Fruit fly (Drosophila melanogaster) whole organism, embryonic: ENCODE measurements around the gene Ldh.

Experiments
- Antp ChIP-seq: fragments of 200-800 bp; sonication (Bioruptor generic); optimal IDR thresholded peaks from 3 replicates; lab custom pipeline; 2016; ENCODE audit warnings: missing biosample characterization, missing genetic modification characterization
- BtbVII ChIP-seq: fragments of 200-800 bp; sonication (Bioruptor generic); optimal IDR thresholded peaks from 3 replicates; lab custom pipeline; 2017; ENCODE audit warnings: missing biosample characterization, mild to moderate bottlenecking, missing genetic modification characterization
- CG10321 ChIP-seq: fragments of 200-800 bp; sonication (Bioruptor generic); IDR thresholded peaks from 2 replicates; pipeline ENCODE4 v1.3.6; 2022; ENCODE audit warnings: missing biosample characterization, missing genetic modification characterization
- CG11093 ChIP-seq: fragments of 200-800 bp; sonication (Bioruptor generic); IDR thresholded peaks from 3 replicates; pipeline ENCODE4 v1.3.6; 2022; ENCODE audit warnings: missing biosample characterization, missing genetic modification characterization
- CG11560 ChIP-seq: fragments of 200-800 bp; sonication (Bioruptor generic); IDR thresholded peaks from 3 replicates; pipeline ENCODE4 v1.3.6; 2022; ENCODE audit warnings: missing biosample characterization, missing genetic modification characterization
- CG12155 ChIP-seq: fragments of 200-800 bp; sonication (Bioruptor generic); optimal IDR thresholded peaks from 3 replicates; lab custom pipeline; 2016; ENCODE audit warnings: missing biosample characterization, missing genetic modification characterization
- CG12236 ChIP-seq: fragments of 200-800 bp; sonication (Bioruptor generic); optimal IDR thresholded peaks from 2 replicates; lab custom pipeline; 2016; ENCODE audit warnings: missing biosample characterization, missing genetic modification characterization
- CG17385 ChIP-seq: fragments of 200-800 bp; sonication (Bioruptor generic); optimal IDR thresholded peaks from 3 replicates; lab custom pipeline; 2018; ENCODE audit warnings: missing biosample characterization, mild to moderate bottlenecking, missing genetic modification characterization
- CG18262 ChIP-seq: fragments of 200-800 bp; optimal IDR thresholded peaks from 3 replicates; lab custom pipeline; 2019; ENCODE audit warnings: missing biosample characterization, mild to moderate bottlenecking, missing genetic modification characterization, moderate library complexity
- CG18599 ChIP-seq: fragments of 200-800 bp; sonication (Bioruptor generic); optimal IDR thresholded peaks from 3 replicates; lab custom pipeline; 2017; ENCODE audit warnings: missing biosample characterization, missing genetic modification characterization, mild to moderate bottlenecking, moderate library complexity, missing genetic modification reagents
- CG18764 ChIP-seq: fragments of 200-800 bp; sonication (Bioruptor generic); optimal IDR thresholded peaks from 3 replicates; lab custom pipeline; 2016; ENCODE audit warnings: missing biosample characterization, missing genetic modification characterization
- CG43689 ChIP-seq: fragments of 200-800 bp; sonication (Bioruptor generic); IDR thresholded peaks from 2 replicates; pipeline ENCODE4 v1.3.6; 2022; ENCODE audit warnings: missing biosample characterization, missing genetic modification characterization
- CG5245 ChIP-seq: fragments of 200-800 bp; sonication (Bioruptor generic); optimal IDR thresholded peaks from 3 replicates; lab custom pipeline; 2016; ENCODE audit warnings: missing biosample characterization, missing genetic modification characterization
- CG8924 ChIP-seq: fragments of 200-800 bp; optimal IDR thresholded peaks from 3 replicates; lab custom pipeline; 2019; ENCODE audit warnings: missing biosample characterization, mild to moderate bottlenecking, missing genetic modification characterization, moderate library complexity
- CG9727 ChIP-seq: fragments of 200-800 bp; sonication (Bioruptor generic); optimal IDR thresholded peaks from 3 replicates; lab custom pipeline; 2017; ENCODE audit warnings: missing biosample characterization, mild to moderate bottlenecking, missing genetic modification characterization
- Dad ChIP-seq: fragments of 200-800 bp; sonication (Bioruptor generic); optimal IDR thresholded peaks from 3 replicates; lab custom pipeline; 2016; ENCODE audit warnings: missing biosample characterization, missing genetic modification characterization
- Dp ChIP-seq: fragments of 200-800 bp; sonication (Bioruptor generic); optimal IDR thresholded peaks from 2 replicates; lab custom pipeline; 2018; ENCODE audit warnings: missing biosample characterization, mild to moderate bottlenecking, missing genetic modification characterization, moderate library complexity
- HmgZ ChIP-seq: fragments of 200-800 bp; sonication (Bioruptor generic); optimal IDR thresholded peaks from 2 replicates; lab custom pipeline; 2018; ENCODE audit warnings: missing biosample characterization, mild to moderate bottlenecking, missing genetic modification characterization
- Mad ChIP-seq: fragments of 200-800 bp; sonication (Bioruptor generic); optimal IDR thresholded peaks from 2 replicates; lab custom pipeline; 2016; ENCODE audit warnings: missing biosample characterization, missing genetic modification characterization
- Optix ChIP-seq: fragments of 200-800 bp; sonication (Bioruptor generic); IDR thresholded peaks from 3 replicates; pipeline ENCODE4 v1.3.6; 2022; ENCODE audit warnings: missing biosample characterization, missing genetic modification characterization
- Side ChIP-seq: fragments of 200-800 bp; sonication (Bioruptor generic); optimal IDR thresholded peaks from 2 replicates; lab custom pipeline; 2016; ENCODE audit warnings: missing biosample characterization, missing genetic modification characterization
- Sox100B ChIP-seq: fragments of 200-800 bp; sonication (Bioruptor generic); optimal IDR thresholded peaks from 3 replicates; lab custom pipeline; 2018; ENCODE audit warnings: missing biosample characterization, mild to moderate bottlenecking, missing genetic modification characterization
- Spps ChIP-seq: fragments of 200-800 bp; sonication (Bioruptor generic); optimal IDR thresholded peaks from 2 replicates; lab custom pipeline; 2018; ENCODE audit warnings: missing biosample characterization, mild to moderate bottlenecking, missing genetic modification characterization
- Vsx1 ChIP-seq: fragments of 200-800 bp; sonication (Bioruptor generic); optimal IDR thresholded peaks from 2 replicates; lab custom pipeline; 2017; ENCODE audit warnings: missing biosample characterization, mild to moderate bottlenecking, missing genetic modification characterization, missing genetic modification reagents
- Xrp1 ChIP-seq: fragments of 200-800 bp; sonication (Bioruptor generic); IDR thresholded peaks from 2 replicates; pipeline ENCODE4 v1.3.6; 2022; ENCODE audit warnings: missing biosample characterization, missing genetic modification characterization
- abd-A ChIP-seq: fragments of 200-800 bp; sonication (Bioruptor generic); optimal IDR thresholded peaks from 3 replicates; lab custom pipeline; 2019; ENCODE audit warnings: missing biosample characterization, mild to moderate bottlenecking, missing genetic modification characterization, moderate library complexity
- ac ChIP-seq: fragments of 200-800 bp; sonication (Bioruptor generic); optimal IDR thresholded peaks from 3 replicates; lab custom pipeline; 2017; ENCODE audit warnings: missing biosample characterization, mild to moderate bottlenecking, missing genetic modification characterization
- az2 ChIP-seq: fragments of 200-800 bp; sonication (Bioruptor generic); optimal IDR thresholded peaks from 3 replicates; lab custom pipeline; 2016; ENCODE audit warnings: missing biosample characterization, missing genetic modification characterization
- caup ChIP-seq: fragments of 200-800 bp; sonication (Bioruptor generic); optimal IDR thresholded peaks from 3 replicates; lab custom pipeline; 2017; ENCODE audit warnings: missing biosample characterization, mild to moderate bottlenecking, missing genetic modification characterization, moderate library complexity; ENCODE audit not compliant: severe bottlenecking
- dm ChIP-seq: fragments of 200-800 bp; sonication (Bioruptor generic); optimal IDR thresholded peaks from 3 replicates; lab custom pipeline; 2016; ENCODE audit warnings: missing biosample characterization, missing genetic modification characterization
- dpn ChIP-seq, 2 experiments: fragments of 200-800 bp; sonication (Bioruptor generic); optimal IDR thresholded peaks; 3 replicates each; lab custom pipeline; 2016; ENCODE audit warnings: missing biosample characterization in 2 of 2, missing genetic modification characterization in 2 of 2
- ewg ChIP-seq: fragments of 200-800 bp; sonication (Bioruptor generic); optimal IDR thresholded peaks from 3 replicates; lab custom pipeline; 2017; ENCODE audit warnings: mild to moderate bottlenecking, missing biosample characterization, missing genetic modification reagents, missing genetic modification characterization
- fru ChIP-seq: fragments of >200 bp; optimal IDR thresholded peaks from 2 replicates; lab custom pipeline; 2017
- gem ChIP-seq: fragments of 200-800 bp; sonication (Bioruptor generic); optimal IDR thresholded peaks from 2 replicates; lab custom pipeline; 2019; ENCODE audit warnings: missing biosample characterization, mild to moderate bottlenecking, missing genetic modification characterization, moderate library complexity
- gro ChIP-seq: fragments of 200-800 bp; sonication (Bioruptor generic); optimal IDR thresholded peaks from 2 replicates; lab custom pipeline; 2016; ENCODE audit warnings: missing biosample characterization, missing genetic modification characterization
- gsb ChIP-seq: fragments of 200-800 bp; sonication (Bioruptor generic); IDR thresholded peaks from 2 replicates; pipeline ENCODE4 v1.3.6; 2022; ENCODE audit warnings: missing biosample characterization, missing genetic modification characterization
- hth ChIP-seq: fragments of >200 bp; optimal IDR thresholded peaks from 2 replicates; lab custom pipeline; 2017; ENCODE audit warnings: inconsistent platforms
- maf-S ChIP-seq: fragments of 200-800 bp; sonication (Bioruptor generic); optimal IDR thresholded peaks from 2 replicates; lab custom pipeline; 2016; ENCODE audit warnings: missing biosample characterization, missing genetic modification characterization
- mirr ChIP-seq: fragments of 200-800 bp; sonication (Bioruptor generic); optimal IDR thresholded peaks from 3 replicates; lab custom pipeline; 2018; ENCODE audit warnings: missing biosample characterization, mild to moderate bottlenecking, missing genetic modification characterization
- nom ChIP-seq: fragments of 200-800 bp; sonication (Bioruptor generic); optimal IDR thresholded peaks from 2 replicates; lab custom pipeline; 2017; ENCODE audit warnings: missing biosample characterization, missing genetic modification characterization, mild to moderate bottlenecking, moderate library complexity, missing genetic modification reagents
- onecut ChIP-seq: fragments of 200-800 bp; sonication (Bioruptor generic); IDR thresholded peaks from 2 replicates; pipeline ENCODE4 v1.3.6; 2022; ENCODE audit warnings: missing biosample characterization, missing genetic modification characterization
- pb ChIP-seq: fragments of 200-800 bp; sonication (Bioruptor generic); optimal IDR thresholded peaks from 3 replicates; lab custom pipeline; 2016; ENCODE audit warnings: missing biosample characterization, missing genetic modification characterization
- pho ChIP-seq: fragments of 200-800 bp; sonication (Bioruptor generic); optimal IDR thresholded peaks from 2 replicates; lab custom pipeline; 2016; ENCODE audit warnings: missing biosample characterization, missing genetic modification characterization
- rib ChIP-seq: fragments of 200-800 bp; sonication (Bioruptor generic); IDR thresholded peaks from 2 replicates; pipeline ENCODE4 v1.3.6; 2022; ENCODE audit warnings: missing biosample characterization, missing genetic modification characterization
- shn ChIP-seq: fragments of 200-800 bp; sonication (Bioruptor generic); optimal IDR thresholded peaks from 3 replicates; lab custom pipeline; 2016; ENCODE audit warnings: missing biosample characterization, missing genetic modification characterization
- sima ChIP-seq: fragments of 200-800 bp; sonication (Bioruptor generic); optimal IDR thresholded peaks from 2 replicates; lab custom pipeline; 2016; ENCODE audit warnings: missing biosample characterization, missing genetic modification characterization
- slp2 ChIP-seq: fragments of 200-800 bp; sonication (Bioruptor generic); optimal IDR thresholded peaks from 2 replicates; lab custom pipeline; 2016; ENCODE audit warnings: missing biosample characterization, missing genetic modification characterization
- stc ChIP-seq: fragments of 200-800 bp; sonication (Bioruptor generic); IDR thresholded peaks from 2 replicates; pipeline ENCODE4 v1.3.6; 2022; ENCODE audit warnings: missing biosample characterization, missing genetic modification characterization
- stwl ChIP-seq: fragments of 200-800 bp; sonication (Bioruptor generic); optimal IDR thresholded peaks from 3 replicates; lab custom pipeline; 2018; ENCODE audit warnings: missing biosample characterization, mild to moderate bottlenecking, missing genetic modification characterization, moderate library complexity
- trh ChIP-seq: fragments of 200-800 bp; sonication (Bioruptor generic); optimal IDR thresholded peaks from 2 replicates; lab custom pipeline; 2016; ENCODE audit warnings: missing biosample characterization, missing genetic modification characterization
- wor ChIP-seq: fragments of 200-800 bp; sonication (Bioruptor generic); IDR thresholded peaks from 2 replicates; pipeline ENCODE4 v1.3.6; 2022; ENCODE audit warnings: missing biosample characterization, missing genetic modification characterization

The Ldh gene

DNA sequence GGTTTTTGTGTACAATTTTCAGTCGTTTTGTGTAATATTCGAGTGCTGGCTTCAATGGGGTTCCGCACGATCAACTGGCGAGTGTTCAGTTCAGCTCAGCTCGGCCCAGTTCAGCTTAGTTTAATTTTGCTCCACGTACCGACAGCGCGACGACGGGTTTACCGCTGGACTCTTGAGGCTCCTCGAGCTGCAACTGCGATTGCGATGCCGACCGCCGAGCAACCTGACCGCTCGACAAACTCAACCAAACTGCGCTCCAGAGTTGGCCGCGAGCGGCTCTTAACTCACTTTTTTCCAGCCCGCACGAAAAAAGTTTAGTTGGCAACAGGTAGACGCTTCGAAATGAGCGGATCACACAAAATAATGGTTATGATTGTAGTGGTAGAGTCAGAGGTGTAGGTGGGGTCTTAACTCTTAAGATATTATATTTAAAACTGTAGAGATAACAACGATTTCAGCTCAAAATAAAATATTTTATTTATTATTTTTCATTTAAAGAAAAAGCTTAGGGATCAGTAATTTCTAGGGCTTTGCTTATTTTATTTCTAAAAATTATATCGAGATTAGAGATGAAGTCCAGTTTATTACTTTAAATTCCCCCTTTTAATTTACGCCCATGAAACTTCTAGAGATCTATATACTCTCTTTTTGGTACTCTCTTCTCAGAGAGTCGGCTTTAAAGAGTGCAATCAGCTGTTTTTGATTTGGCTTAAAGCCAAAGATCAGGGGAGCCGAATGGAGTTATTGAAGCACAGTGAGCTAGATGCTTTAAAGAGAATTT lies 5.9 kb downstream of the Ldh start, which contains the start of gene Best2 (continued):
- TF ChIP-seq pb (peak; percentile 0), Xrp1 (GFP tag; lab: Robert Waterston, UW) (peak; percentile 95), CG5245 (GFP tag; lab: Kevin White, UChicago) (peak; percentile 31), shn (peak; percentile 55), ewg (GFP tag; lab: Kevin White, UChicago) (peak; percentile 74), abd-A (tag; lab: Kevin White, UChicago) (peak; percentile 26), stwl (tag; lab: Kevin White, UChicago) (no peak), stc (GFP tag; lab: Robert Waterston, UW) (peak; percentile 92), pho (GFP tag; lab: Kevin White, UChicago) (peak; percentile 78), CG18262 (tag; lab: Kevin White, UChicago) (peak; percentile 92), CG11560 (tag; lab: Robert Waterston, UW) (peak; percentile 86), gsb (GFP tag; lab: Robert Waterston, UW) (peak; percentile 90), nom (GFP tag; lab: Kevin White, UChicago) (peak; percentile 85), Sox100B (GFP tag; lab: Kevin White, UChicago) (peak; percentile 90), az2 (GFP tag; lab: Kevin White, UChicago) (peak; percentile 85), trh (peak; percentile 55), CG12236 (GFP tag; lab: Kevin White, UChicago) (no peak), dpn (GFP tag; optimal IDR thresholded peaks at IDR 0.05; lab: Kevin White, UChicago) (peak; percentile 80 to 81), rib (GFP tag; lab: Robert Waterston, UW) (peak; percentile 86), Vsx1 (GFP tag; lab: Kevin White, UChicago) (peak; percentile 31), CG17385 (GFP tag; lab: Kevin White, UChicago) (peak; percentile 79), BtbVII (peak; percentile 81), Spps (tag; lab: Kevin White, UChicago) (peak; percentile 76), CG18599 (GFP tag; lab: Kevin White, UChicago) (peak; percentile 87), HmgZ (tag; lab: Kevin White, UChicago) (peak; percentile 70), mirr (GFP tag; lab: Kevin White, UChicago) (peak; percentile 2), CG11093 (GFP tag; lab: Robert Waterston, UW) (peak; percentile 88), gro (peak; percentile 49), gem (tag; lab: Kevin White, UChicago) (peak; percentile 94), Antp (GFP tag; lab: Kevin White, UChicago) (peak; percentile 58), Mad (GFP tag; lab: Kevin White, UChicago) (peak; percentile 52), fru (no peak), Side (GFP tag; lab: Kevin White, UChicago) (no peak), Dp (no peak), Dad (peak; percentile 71), dm (GFP tag; lab: Kevin White, UChicago) (peak; percentile 36), CG8924 (tag; lab: Kevin White, UChicago) (peak; percentile 92), onecut (peak; percentile 86), wor (GFP tag; lab: Robert Waterston, UW) (peak; percentile 87), caup (GFP tag; lab: Kevin White, UChicago) (peak; percentile 79), CG10321 (peak; percentile 54; the same call in 1 of the 2 replicates), ac (GFP tag; lab: Kevin White, UChicago) (no peak), CG9727 (GFP tag; lab: Kevin White, UChicago) (peak; percentile 87), maf-S (peak; percentile 65), CG18764 (GFP tag; lab: Kevin White, UChicago) (peak; percentile 52), hth (lab: Kevin White, UChicago) (no peak), sima (GFP tag; lab: Kevin White, UChicago) (peak; percentile 9), CG12155 (GFP tag; lab: Kevin White, UChicago) (peak; percentile 72), CG43689 (GFP tag; lab: Robert Waterston, UW) (peak; percentile 81), Optix (GFP tag; lab: Robert Waterston, UW) (no peak), slp2 (GFP tag; lab: Kevin White, UChicago) (peak; percentile 62)
